Worm (Caenorhabditis elegans): ENCODE results near the gene fos-1.

Gene fos-1

ce11 chrV:6043275-6044271, 40.2 kb downstream of the fos-1 start, which contains the start of gene cpi-2:
cpi-2 (plus strand) TSS chrV:6044062.
- no peak for TF ChIP-seq unc-62 (GFP tag; optimal IDR thresholded peaks at IDR 0.05)

- TF ChIP-seq unc-62 (GFP tag; optimal IDR thresholded peaks at IDR 0.05) = no peak
These were observed 41.0 kb downstream of the fos-1 start for ce11 chrV:6044448-6044847.

- no peak for TF ChIP-seq unc-62 (GFP tag; optimal IDR thresholded peaks at IDR 0.05)
These were observed 41.6 kb downstream of the fos-1 start, which contains the start of gene R01B10.3 for ce11 chrV:6044853-6045594. R01B10.3 (minus strand) TSS chrV:6045129.

DNA sequence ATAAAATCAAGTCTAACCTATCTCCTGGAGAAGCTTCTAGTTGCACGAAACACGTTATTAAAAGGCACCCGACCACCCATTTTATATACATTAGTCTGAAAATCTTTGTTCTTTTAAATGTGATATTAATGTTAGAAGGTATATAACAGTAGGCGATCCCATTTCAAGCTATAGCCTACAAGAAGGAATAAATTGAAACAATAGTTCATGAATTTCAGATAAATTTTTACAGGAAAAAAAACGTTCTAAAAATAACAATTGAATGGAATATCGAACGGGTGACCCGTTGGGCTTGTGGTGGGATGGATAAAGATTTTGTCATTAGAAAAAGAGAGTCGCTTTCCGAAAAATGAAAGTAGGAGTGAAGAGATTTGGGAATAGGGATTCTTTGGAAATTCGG, 44.4 kb downstream of the fos-1 start, which contains the start of gene pgap-3:
TSS of gene pgap-3 (minus strand) at position 101 of the 400 bp plus-strand sequence.
- no peak for TF ChIP-seq unc-62 (GFP tag; optimal IDR thresholded peaks at IDR 0.05)

- no peak for TF ChIP-seq unc-62 (GFP tag; optimal IDR thresholded peaks at IDR 0.05)
These were observed 47.8 kb downstream of the fos-1 start, which contains the start of gene jamp-1 for ce11 chrV:6051159-6051558. jamp-1 (minus strand) TSS chrV:6051259.

ce11 chrV:6053188-6053687, 49.8 kb downstream of the fos-1 start, which contains the start of gene seip-1:
seip-1 (minus strand) TSS chrV:6053238.
- TF ChIP-seq unc-62 (GFP tag; optimal IDR thresholded peaks at IDR 0.05) = no peak

DNA sequence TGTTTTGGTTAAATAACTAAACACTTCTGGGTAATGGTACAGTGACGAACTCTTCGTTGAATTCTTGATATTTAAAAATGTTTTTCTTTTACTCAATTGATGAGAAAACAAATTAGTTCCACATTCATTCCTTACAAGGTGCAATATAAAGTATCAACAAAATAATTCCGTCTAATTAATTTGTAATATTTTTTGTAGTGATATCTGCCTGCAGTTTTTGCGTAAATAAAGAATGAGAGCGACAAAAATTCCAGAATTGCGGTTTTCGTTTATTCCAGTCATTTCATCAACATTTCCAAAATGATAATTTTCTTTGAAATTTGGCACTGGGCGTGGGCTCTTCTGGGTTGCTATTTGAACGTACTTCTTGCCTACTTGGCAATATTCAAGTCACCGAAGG, 51.9 kb downstream of the fos-1 start, which contains the start of gene srd-20:
TSS of gene srd-20 (plus strand) at position 301 of the 400 bp plus-strand sequence.
- no peak for TF ChIP-seq unc-62 (GFP tag; optimal IDR thresholded peaks at IDR 0.05)

DNA sequence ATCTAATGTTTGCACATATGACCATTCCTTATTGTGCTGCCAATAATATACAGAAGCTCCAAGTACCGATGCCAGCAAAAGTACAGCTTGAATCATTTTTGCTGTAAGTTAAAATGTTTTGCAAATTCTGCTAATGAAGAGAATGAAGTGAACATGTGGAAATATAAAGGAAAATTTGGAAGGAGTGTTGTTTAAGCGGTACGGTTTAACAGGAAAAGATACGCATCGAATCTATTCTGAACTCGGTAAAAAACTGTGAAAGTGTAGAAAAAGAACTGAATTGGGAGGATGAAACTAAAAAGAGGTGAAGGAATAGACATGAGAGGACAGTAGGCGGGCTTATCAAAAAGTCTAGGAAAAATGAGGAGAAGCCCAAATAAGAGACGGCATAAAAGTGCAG, 59.9 kb downstream of the fos-1 start, which contains the start of gene Y38A10A.2:
TSS of gene Y38A10A.2 (minus strand) at position 101 of the 400 bp plus-strand sequence.
- no peak for TF ChIP-seq unc-62 (GFP tag; optimal IDR thresholded peaks at IDR 0.05)
